Worm (Caenorhabditis elegans) whole organism, L3 larva: ENCODE data around the gene nhr-189.

Source experiments
- R02D3.7 ChIP-seq: fragments of 150-350 bp; optimal IDR thresholded peaks from 2 replicates; lab custom pipeline; 2014; ENCODE audit warnings: missing biosample characterization, missing genetic modification characterization
- mml-1 ChIP-seq: fragments of 150-350 bp; sonication (generic microtip); optimal IDR thresholded peaks from 3 replicates; lab custom pipeline; 2014; ENCODE audit warnings: missing biosample characterization, missing genetic modification characterization
- unc-62 ChIP-seq: fragments of 150-350 bp; sonication (generic microtip); optimal IDR thresholded peaks from 4 replicates; lab custom pipeline; 2014; ENCODE audit warnings: missing biosample characterization, missing genetic modification reagents, missing genetic modification characterization
- ztf-11 ChIP-seq: fragments of 150-350 bp; optimal IDR thresholded peaks from 2 replicates; lab custom pipeline; 2014; ENCODE audit warnings: missing biosample characterization, missing genetic modification characterization

DNA sequence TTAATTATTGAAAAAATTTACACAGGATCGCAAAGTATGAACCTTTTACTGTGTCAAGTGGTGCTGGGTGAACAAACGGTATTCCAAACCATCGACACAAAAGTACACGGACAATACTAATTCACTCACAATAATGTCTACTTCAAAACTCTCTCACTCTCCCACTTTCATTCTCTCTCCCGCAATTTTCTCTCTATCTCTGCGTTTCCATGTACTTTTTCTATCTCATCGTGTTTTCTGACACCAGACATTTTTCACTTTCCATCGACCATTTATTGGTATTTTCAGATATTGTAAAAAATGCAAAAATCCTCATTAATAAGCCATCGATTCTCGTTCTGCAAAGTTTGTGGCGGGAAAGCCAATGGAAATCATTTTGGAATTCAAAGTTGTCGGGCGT, 45.8 kb upstream of the nhr-189 start, which contains the start of gene nhr-156:
- TF ChIP-seq mml-1 (tag; lab: Kevin White, UChicago) (no peak), R02D3.7 (tag; lab: Kevin White, UChicago) (no peak), ztf-11 (tag; lab: Kevin White, UChicago) (no peak), unc-62 (GFP tag; lab: Kevin White, UChicago) (no peak)
